Worm (Caenorhabditis elegans): ENCODE results near the gene F42A10.7.
A peak's percentile ranks its signal among the peaks of the same experiment; 100 is the strongest.

Gene F42A10.7

DNA sequence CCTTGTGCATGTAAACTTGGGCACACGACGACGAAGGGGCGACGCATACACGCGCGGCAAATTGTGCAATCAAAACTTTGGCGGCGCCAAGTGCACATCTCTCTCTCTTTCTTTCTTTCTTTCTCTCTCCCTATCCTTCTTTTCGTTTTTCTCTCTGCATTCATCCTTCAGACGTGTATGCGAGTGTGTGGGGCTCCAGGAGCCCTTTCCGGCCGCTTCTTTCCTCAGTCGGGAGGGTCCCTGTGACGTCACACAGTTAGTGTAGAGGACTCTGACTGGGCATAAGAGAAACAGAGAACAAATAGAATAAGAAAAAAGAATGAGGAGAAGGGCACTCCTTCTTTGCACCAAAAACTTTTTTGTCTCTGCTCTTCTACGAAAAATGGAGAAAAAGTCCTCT lies 41.1 kb downstream of the F42A10.7 start (continued):
- TF ChIP-seq tra-1 (GFP tag; IDR thresholded peaks at IDR 0.05): peak; percentile 72; the same call in 1 of the 2 replicates
- peak; percentile 10 for TF ChIP-seq ces-1 (GFP tag; optimal IDR thresholded peaks at IDR 0.05)
- TF ChIP-seq nhr-28 (tag; optimal IDR thresholded peaks at IDR 0.05): no peak
- TF ChIP-seq F44E2.7 (GFP tag; IDR thresholded peaks at IDR 0.05): no peak
- no peak for TF ChIP-seq lin-38 (GFP tag; IDR thresholded peaks at IDR 0.05)
- TF ChIP-seq mep-1 (tag; optimal IDR thresholded peaks at IDR 0.05): peak; percentile 79
- no peak for TF ChIP-seq dve-1 (tag; optimal IDR thresholded peaks at IDR 0.05; ENCODE audit: insufficient read depth)
- TF ChIP-seq snpc-4 (tag; optimal IDR thresholded peaks at IDR 0.05): no peak
- TF ChIP-seq mdt-29 (GFP tag; IDR thresholded peaks at IDR 0.05): no peak
- TF ChIP-seq sdz-12 (GFP tag; optimal IDR thresholded peaks at IDR 0.05): no peak
- no peak for TF ChIP-seq unc-39 (tag; optimal IDR thresholded peaks at IDR 0.05)
- TF ChIP-seq R02D3.7 (tag; optimal IDR thresholded peaks at IDR 0.05): no peak
- TF ChIP-seq ztf-11 (tag; optimal IDR thresholded peaks at IDR 0.05): no peak
- no peak for TF ChIP-seq ztf-7 (tag; optimal IDR thresholded peaks at IDR 0.05)
- TF ChIP-seq mxl-3 (GFP tag; optimal IDR thresholded peaks at IDR 0.05): peak; percentile 4
- no peak for TF ChIP-seq spr-1 (tag; optimal IDR thresholded peaks at IDR 0.05)
- no peak for TF ChIP-seq ZK337.2 (GFP tag; IDR thresholded peaks at IDR 0.05)
- no peak for TF ChIP-seq snpc-1.2 (GFP tag; IDR thresholded peaks at IDR 0.05)
- TF ChIP-seq rbr-2 (tag; optimal IDR thresholded peaks at IDR 0.05): peak; percentile 80
- TF ChIP-seq nhr-25 (tag; optimal IDR thresholded peaks at IDR 0.05; ENCODE audit: borderline replicate concordance, insufficient read depth): no peak
- TF ChIP-seq ceh-20 (GFP tag; IDR thresholded peaks at IDR 0.05): 0 out of 2 replicates have a peak, but pooled peaks have one; percentile 51
- no peak for TF ChIP-seq zfp-2 (tag; optimal IDR thresholded peaks at IDR 0.05)
- TF ChIP-seq daf-16 (GFP tag; optimal IDR thresholded peaks at IDR 0.05): no peak
- no peak for TF ChIP-seq daf-16 (tag; optimal IDR thresholded peaks at IDR 0.05)
- no peak for TF ChIP-seq nhr-41 (GFP tag; IDR thresholded peaks at IDR 0.05)
- TF ChIP-seq skn-1 (tag; optimal IDR thresholded peaks at IDR 0.05): no peak
- no peak for TF ChIP-seq F49E8.2 (tag; optimal IDR thresholded peaks at IDR 0.05; ENCODE audit: borderline replicate concordance)
- no peak for TF ChIP-seq unc-130 (GFP tag; optimal IDR thresholded peaks at IDR 0.05)
- TF ChIP-seq unc-62 (GFP tag; optimal IDR thresholded peaks at IDR 0.05 in 1 of 2): peak in 1 of 2 experiments; percentile 90
- no peak for TF ChIP-seq unc-62 (tag; optimal IDR thresholded peaks at IDR 0.05)
- TF ChIP-seq dpl-1 (GFP tag; optimal IDR thresholded peaks at IDR 0.05): no peak
- TF ChIP-seq lin-1 (GFP tag; IDR thresholded peaks at IDR 0.05): no peak
- peak; percentile 29 to 58 for TF ChIP-seq mdl-1 (tag; optimal IDR thresholded peaks at IDR 0.05)
- TF ChIP-seq nhr-102 (tag; optimal IDR thresholded peaks at IDR 0.05): no peak
- no peak for TF ChIP-seq nhr-42 (GFP tag; IDR thresholded peaks at IDR 0.05)
- TF ChIP-seq ceh-82 (tag; optimal IDR thresholded peaks at IDR 0.05): no peak
- peak; percentile 64 for TF ChIP-seq hmg-1.1 (GFP tag; IDR thresholded peaks at IDR 0.05)
- TF ChIP-seq set-16 (GFP tag; IDR thresholded peaks at IDR 0.05): peak; percentile 75
- no peak for TF ChIP-seq lin-29 (GFP tag; IDR thresholded peaks at IDR 0.05)
- no peak for TF ChIP-seq gei-8 (GFP tag; optimal IDR thresholded peaks at IDR 0.05)
- 0 out of 2 replicates have a peak, but pooled peaks have one; percentile 6 for TF ChIP-seq saeg-2 (GFP tag; IDR thresholded peaks at IDR 0.05)
- TF ChIP-seq ceh-32 (tag; optimal IDR thresholded peaks at IDR 0.05; ENCODE audit: poor library complexity): no peak
- peak; percentile 5 for TF ChIP-seq lin-13 (GFP tag; optimal IDR thresholded peaks at IDR 0.05)
- TF ChIP-seq zfp-3 (GFP tag; conservative IDR thresholded peaks at IDR 0.05): no peak
- TF ChIP-seq F26F4.8 (GFP tag; conservative IDR thresholded peaks at IDR 0.05): no peak
- TF ChIP-seq spr-3 (GFP tag; optimal IDR thresholded peaks at IDR 0.05): no peak
- peak; percentile 86 for TF ChIP-seq fkh-10 (GFP tag; optimal IDR thresholded peaks at IDR 0.05)
- TF ChIP-seq aly-2 (tag; optimal IDR thresholded peaks at IDR 0.05): no peak
